Fruit fly (Drosophila melanogaster) whole organism, embryonic: ENCODE data around the gene CG17472.

Source experiments
- Atf3 ChIP-seq: fragments of 200-800 bp; sonication (Bioruptor generic); optimal IDR thresholded peaks from 3 replicates; lab custom pipeline; 2016; ENCODE audit warnings: missing biosample characterization, missing genetic modification characterization
- CG10654 ChIP-seq: fragments of 200-800 bp; sonication (Bioruptor generic); optimal IDR thresholded peaks from 2 replicates; lab custom pipeline; 2016; ENCODE audit warnings: missing biosample characterization, missing genetic modification characterization
- CG11247 ChIP-seq: fragments of 200-800 bp; sonication (Bioruptor generic); IDR thresholded peaks from 2 replicates; pipeline ENCODE4 v1.3.6; 2022; ENCODE audit warnings: missing biosample characterization, missing genetic modification characterization
- CG12104 ChIP-seq: fragments of 200-800 bp; sonication (Bioruptor generic); optimal IDR thresholded peaks from 3 replicates; lab custom pipeline; 2016; ENCODE audit warnings: missing biosample characterization, missing genetic modification characterization
- CG12391 ChIP-seq: fragments of 200-800 bp; sonication (Bioruptor generic); optimal IDR thresholded peaks from 3 replicates; lab custom pipeline; 2018; ENCODE audit warnings: missing biosample characterization, mild to moderate bottlenecking, missing genetic modification characterization, moderate library complexity
- CG12942 ChIP-seq: fragments of 200-800 bp; sonication (Bioruptor generic); optimal IDR thresholded peaks from 3 replicates; lab custom pipeline; 2016; ENCODE audit warnings: missing biosample characterization, missing genetic modification characterization
- CG13894 ChIP-seq: fragments of 200-800 bp; sonication (Bioruptor generic); optimal IDR thresholded peaks from 3 replicates; lab custom pipeline; 2018; ENCODE audit warnings: missing biosample characterization, mild to moderate bottlenecking, missing genetic modification characterization, moderate library complexity
- CG14014 ChIP-seq: fragments of 200-800 bp; sonication (Bioruptor generic); IDR thresholded peaks from 2 replicates; pipeline ENCODE4 v1.3.6; 2022; ENCODE audit warnings: missing biosample characterization, missing genetic modification characterization
- CG1602 ChIP-seq: fragments of 200-800 bp; sonication (Bioruptor generic); optimal IDR thresholded peaks from 3 replicates; lab custom pipeline; 2016; ENCODE audit warnings: missing biosample characterization, missing genetic modification characterization
- CG17385 ChIP-seq: fragments of 200-800 bp; sonication (Bioruptor generic); optimal IDR thresholded peaks from 3 replicates; lab custom pipeline; 2018; ENCODE audit warnings: missing biosample characterization, mild to moderate bottlenecking, missing genetic modification characterization
- CG18262 ChIP-seq: fragments of 200-800 bp; optimal IDR thresholded peaks from 3 replicates; lab custom pipeline; 2019; ENCODE audit warnings: missing biosample characterization, mild to moderate bottlenecking, missing genetic modification characterization, moderate library complexity
- CG32532 ChIP-seq: fragments of 200-800 bp; sonication (Bioruptor generic); IDR thresholded peaks from 2 replicates; pipeline ENCODE4 v1.3.6; 2022; ENCODE audit warnings: missing biosample characterization, missing genetic modification characterization
- CG3838 ChIP-seq: fragments of 200-800 bp; sonication (Bioruptor generic); optimal IDR thresholded peaks from 3 replicates; lab custom pipeline; 2016; ENCODE audit warnings: missing biosample characterization, missing genetic modification characterization
- CG3995 ChIP-seq: fragments of 200-800 bp; sonication (Bioruptor generic); optimal IDR thresholded peaks from 3 replicates; lab custom pipeline; 2016; ENCODE audit warnings: missing biosample characterization, missing genetic modification characterization
- CG4282 ChIP-seq: fragments of 200-800 bp; sonication (Bioruptor generic); optimal IDR thresholded peaks from 2 replicates; lab custom pipeline; 2016; ENCODE audit warnings: missing biosample characterization, missing genetic modification characterization
- CG4617 ChIP-seq: fragments of 200-800 bp; sonication (Bioruptor generic); optimal IDR thresholded peaks from 3 replicates; lab custom pipeline; 2016; ENCODE audit warnings: missing biosample characterization, missing genetic modification characterization, borderline replicate concordance
- CG5180 ChIP-seq: fragments of 200-800 bp; sonication (Bioruptor generic); optimal IDR thresholded peaks from 3 replicates; lab custom pipeline; 2017; ENCODE audit warnings: missing biosample characterization, missing genetic modification characterization, mild to moderate bottlenecking, moderate library complexity, missing genetic modification reagents
- CG5245 ChIP-seq: fragments of 200-800 bp; sonication (Bioruptor generic); optimal IDR thresholded peaks from 3 replicates; lab custom pipeline; 2016; ENCODE audit warnings: missing biosample characterization, missing genetic modification characterization
- CG6272 ChIP-seq: fragments of 200-800 bp; sonication (Bioruptor generic); IDR thresholded peaks from 2 replicates; pipeline ENCODE4 v1.3.6; 2022; ENCODE audit warnings: missing biosample characterization, missing genetic modification characterization
- CG7987 ChIP-seq: fragments of 200-800 bp; sonication (Bioruptor generic); optimal IDR thresholded peaks from 2 replicates; lab custom pipeline; 2018; ENCODE audit warnings: missing biosample characterization, mild to moderate bottlenecking, missing genetic modification characterization, moderate library complexity
- CG8924 ChIP-seq: fragments of 200-800 bp; optimal IDR thresholded peaks from 3 replicates; lab custom pipeline; 2019; ENCODE audit warnings: missing biosample characterization, mild to moderate bottlenecking, missing genetic modification characterization, moderate library complexity
- CoRest ChIP-seq: fragments of 200-800 bp; sonication (Bioruptor generic); optimal IDR thresholded peaks from 3 replicates; lab custom pipeline; 2018; ENCODE audit warnings: missing biosample characterization, mild to moderate bottlenecking, missing genetic modification characterization, moderate library complexity
- D19A ChIP-seq: fragments of 200-800 bp; optimal IDR thresholded peaks from 3 replicates; lab custom pipeline; 2019; ENCODE audit warnings: missing biosample characterization, mild to moderate bottlenecking, missing genetic modification characterization, moderate library complexity
- Dip3 ChIP-seq: fragments of 200-800 bp; sonication (Bioruptor generic); optimal IDR thresholded peaks from 3 replicates; lab custom pipeline; 2016; ENCODE audit warnings: missing biosample characterization, missing genetic modification characterization
- Dll ChIP-seq: fragments of 200-800 bp; sonication (Bioruptor generic); IDR thresholded peaks from 4 replicates; pipeline ENCODE4 v1.3.6; 2022; ENCODE audit warnings: missing biosample characterization, missing genetic modification characterization; ENCODE audit not compliant: partially characterized antibody
- ERR ChIP-seq: fragments of 200-800 bp; sonication (Bioruptor generic); optimal IDR thresholded peaks from 2 replicates; lab custom pipeline; 2016; ENCODE audit warnings: missing biosample characterization, missing genetic modification characterization
- Meics ChIP-seq: fragments of 200-800 bp; sonication (Bioruptor generic); optimal IDR thresholded peaks from 2 replicates; lab custom pipeline; 2017; ENCODE audit warnings: missing biosample characterization, mild to moderate bottlenecking, missing genetic modification characterization
- Mes4 ChIP-seq: fragments of 200-800 bp; sonication (Bioruptor generic); optimal IDR thresholded peaks from 2 replicates; lab custom pipeline; 2016; ENCODE audit warnings: missing biosample characterization, missing genetic modification characterization
- NC2β ChIP-seq: fragments of 200-800 bp; sonication (Bioruptor generic); optimal IDR thresholded peaks from 2 replicates; lab custom pipeline; 2016; ENCODE audit warnings: missing biosample characterization, missing genetic modification characterization
- Pdp1 ChIP-seq, 2 experiments: fragments of 200-800 bp; sonication (Bioruptor generic); optimal IDR thresholded peaks; 3 replicates each; lab custom pipeline; 2016; ENCODE audit warnings: missing biosample characterization in 2 of 2, missing genetic modification characterization in 2 of 2, mild to moderate bottlenecking in 1 of 2, moderate library complexity in 1 of 2
- Poxn ChIP-seq: fragments of 200-800 bp; sonication (Bioruptor generic); IDR thresholded peaks from 2 replicates; pipeline ENCODE4 v1.3.6; 2022; ENCODE audit warnings: missing biosample characterization, missing genetic modification characterization
- Scr ChIP-seq: fragments of 200-800 bp; sonication (Bioruptor generic); IDR thresholded peaks from 2 replicates; pipeline ENCODE4 v1.3.6; 2022; ENCODE audit warnings: missing biosample characterization, missing genetic modification characterization; ENCODE audit not compliant: partially characterized antibody
- Trl ChIP-seq, 3 experiments: fragments of >200 bp in 2 of 3; fragments of 200-800 bp in 1 of 3; sonication (Bioruptor generic) in 1 of 3; optimal IDR thresholded peaks; 2 replicates in 1 of 3; 3 replicates in 2 of 3; lab custom pipeline; 2016 to 2017; ENCODE audit warnings: missing biosample characterization in 1 of 3, missing genetic modification characterization in 1 of 3
- Xbp1 ChIP-seq: fragments of 200-800 bp; sonication (Bioruptor generic); optimal IDR thresholded peaks from 3 replicates; lab custom pipeline; 2016; ENCODE audit warnings: missing biosample characterization, mild to moderate bottlenecking, missing genetic modification characterization
- ato ChIP-seq: fragments of 200-800 bp; sonication (Bioruptor generic); IDR thresholded peaks from 2 replicates; pipeline ENCODE4 v1.3.6; 2022; ENCODE audit warnings: missing biosample characterization, missing genetic modification characterization; ENCODE audit not compliant: partially characterized antibody
- chm ChIP-seq: fragments of 200-800 bp; sonication (Bioruptor generic); IDR thresholded peaks from 2 replicates; pipeline ENCODE4 v1.3.6; 2022; ENCODE audit warnings: missing biosample characterization, missing genetic modification characterization
- corto ChIP-seq: fragments of 200-800 bp; sonication (Bioruptor generic); optimal IDR thresholded peaks from 2 replicates; lab custom pipeline; 2016; ENCODE audit warnings: missing biosample characterization, mild to moderate bottlenecking, missing genetic modification characterization, moderate library complexity
- danr ChIP-seq: fragments of 200-800 bp; sonication (Bioruptor generic); IDR thresholded peaks from 2 replicates; pipeline ENCODE4 v1.3.6; 2022; ENCODE audit warnings: missing biosample characterization, missing genetic modification characterization
- ems ChIP-seq: fragments of 200-800 bp; sonication (Bioruptor generic); optimal IDR thresholded peaks from 3 replicates; lab custom pipeline; 2016; ENCODE audit warnings: missing biosample characterization, missing genetic modification characterization
- ftz-f1 ChIP-seq: fragments of 200-800 bp; sonication (Bioruptor generic); optimal IDR thresholded peaks from 2 replicates; lab custom pipeline; 2016; ENCODE audit warnings: missing biosample characterization, missing genetic modification characterization
- gt ChIP-seq: fragments of 200-800 bp; sonication (Bioruptor generic); IDR thresholded peaks from 2 replicates; pipeline ENCODE4 v1.3.6; 2022; ENCODE audit warnings: missing biosample characterization, missing genetic modification characterization
- ind ChIP-seq: fragments of 200-800 bp; sonication (Bioruptor generic); optimal IDR thresholded peaks from 3 replicates; lab custom pipeline; 2016; ENCODE audit warnings: missing biosample characterization, missing genetic modification characterization
- p53 ChIP-seq: fragments of 200-800 bp; sonication (Bioruptor generic); optimal IDR thresholded peaks from 2 replicates; lab custom pipeline; 2016; ENCODE audit warnings: missing biosample characterization, missing genetic modification characterization
- pzg ChIP-seq: fragments of 200-800 bp; sonication (Bioruptor generic); optimal IDR thresholded peaks from 3 replicates; lab custom pipeline; 2018; ENCODE audit warnings: missing biosample characterization, mild to moderate bottlenecking, missing genetic modification characterization, moderate library complexity
- sim ChIP-seq: fragments of 200-800 bp; sonication (Bioruptor generic); IDR thresholded peaks from 2 replicates; pipeline ENCODE4 v1.3.6; 2022; ENCODE audit warnings: missing biosample characterization, missing genetic modification characterization
- sob ChIP-seq: fragments of 200-800 bp; sonication (Bioruptor generic); IDR thresholded peaks from 2 replicates; pipeline ENCODE4 v1.3.6; 2022; ENCODE audit warnings: missing biosample characterization, missing genetic modification characterization
- sqz ChIP-seq: fragments of 200-800 bp; sonication (Bioruptor generic); optimal IDR thresholded peaks from 3 replicates; lab custom pipeline; 2018; ENCODE audit warnings: missing biosample characterization, mild to moderate bottlenecking, missing genetic modification characterization
- tio ChIP-seq: fragments of 200-800 bp; sonication (Bioruptor generic); optimal IDR thresholded peaks from 2 replicates; lab custom pipeline; 2017; ENCODE audit warnings: missing biosample characterization, missing genetic modification characterization, inconsistent platforms
- ttk ChIP-seq: fragments of 200-800 bp; sonication (Bioruptor generic); IDR thresholded peaks from 2 replicates; pipeline ENCODE4 v2.1.2; 2022; ENCODE audit warnings: missing biosample characterization, missing genetic modification characterization
- unc-4 ChIP-seq: fragments of 200-800 bp; sonication (Bioruptor generic); IDR thresholded peaks from 2 replicates; pipeline ENCODE4 v1.3.6; 2022; ENCODE audit warnings: missing biosample characterization, missing genetic modification characterization; ENCODE audit not compliant: partially characterized antibody
- zf30C ChIP-seq: fragments of 200-800 bp; sonication (Bioruptor generic); optimal IDR thresholded peaks from 3 replicates; lab custom pipeline; 2018; ENCODE audit warnings: missing biosample characterization, mild to moderate bottlenecking, missing genetic modification characterization

The CG17472 gene

dm6 chr2L:20649891-20650290 is 15.6 kb downstream of the CG17472 start, which contains the start of gene CG2611 (continued):
- TF ChIP-seq CoRest (tag; lab: Kevin White, UChicago) (peak; percentile 51), ind (GFP tag; lab: Kevin White, UChicago) (peak; percentile 49), D19A (tag; lab: Kevin White, UChicago) (no peak), pzg (GFP tag; lab: Kevin White, UChicago) (peak; percentile 51), CG5180 (no peak), CG17385 (GFP tag; lab: Kevin White, UChicago) (peak; percentile 30), CG11247 (GFP tag; lab: Robert Waterston, UW) (peak; percentile 39; the same call in 1 of the 2 replicates), CG4617 (GFP tag; lab: Kevin White, UChicago) (peak; percentile 12), CG18262 (peak; percentile 45), CG13894 (tag; lab: Kevin White, UChicago) (no peak), zf30C (GFP tag; lab: Kevin White, UChicago) (no peak), gt (GFP tag; lab: Robert Waterston, UW) (no peak), Poxn (no peak), CG4282 (no peak), sqz (GFP tag; lab: Kevin White, UChicago) (no peak), CG3838 (no peak), chm (GFP tag; lab: Robert Waterston, UW) (peak; percentile 9; the same call in 1 of the 2 replicates), CG14014 (GFP tag; lab: Robert Waterston, UW) (peak; percentile 60), p53 (GFP tag; lab: Kevin White, UChicago) (no peak), Scr (GFP tag; lab: Robert Waterston, UW) (0 out of 2 replicates have a peak, but pooled peaks have one; percentile 35), ERR (GFP tag; lab: Kevin White, UChicago) (peak; percentile 7), tio (GFP tag; lab: Kevin White, UChicago) (no peak), Xbp1 (GFP tag; lab: Kevin White, UChicago) (peak; percentile 60), ftz-f1 (GFP tag; lab: Kevin White, UChicago) (peak; percentile 31), Meics (peak; percentile 47), unc-4 (no peak), corto (no peak), CG6272 (no peak), Mes4 (GFP tag; lab: Kevin White, UChicago) (peak; percentile 52), Dip3 (GFP tag; lab: Kevin White, UChicago) (peak; percentile 27), Trl (optimal IDR thresholded peaks at IDR 0.05; lab: Kevin White, UChicago) (no peak), Trl (GFP tag; optimal IDR thresholded peaks at IDR 0.05; lab: Kevin White, UChicago) (peak; percentile 71), Dll (no peak), CG3995 (no peak), CG10654 (GFP tag; lab: Kevin White, UChicago) (peak; percentile 44), CG5245 (GFP tag; lab: Kevin White, UChicago) (no peak), Atf3 (GFP tag; lab: Kevin White, UChicago) (peak; percentile 10), CG8924 (no peak), NC2β (GFP tag; lab: Kevin White, UChicago) (peak; percentile 39), sob (GFP tag; lab: Robert Waterston, UW) (peak; percentile 44; the same call in 1 of the 2 replicates), Pdp1 (GFP tag; optimal IDR thresholded peaks at IDR 0.05; lab: Kevin White, UChicago) (peak; percentile 58 to 59), ems (peak; percentile 5), CG7987 (GFP tag; lab: Kevin White, UChicago) (no peak), ttk (GFP tag; lab: Robert Waterston, UW) (peak; percentile 30), danr (GFP tag; lab: Robert Waterston, UW) (no peak), CG32532 (GFP tag; lab: Robert Waterston, UW) (peak; percentile 60), CG12391 (tag; lab: Kevin White, UChicago) (peak; percentile 63), CG12104 (GFP tag; lab: Kevin White, UChicago) (peak; percentile 5), sim (GFP tag; lab: Robert Waterston, UW) (no peak), CG12942 (GFP tag; lab: Kevin White, UChicago) (peak; percentile 50), CG1602 (GFP tag; lab: Kevin White, UChicago) (no peak), ato (GFP tag; lab: Robert Waterston, UW) (no peak)
